Fruit fly (Drosophila melanogaster): ENCODE results near the gene Ms.

dm6 chr3R:24299148-24299547 lies 42.2 kb upstream of the Ms start:
- no peak for TF ChIP-seq CG12605 (GFP tag; IDR thresholded peaks at IDR 0.05)
- no peak for TF ChIP-seq CG9948 (tag; optimal IDR thresholded peaks at IDR 0.05)
- no peak for TF ChIP-seq D1 (tag; optimal IDR thresholded peaks at IDR 0.05)
- no peak for TF ChIP-seq CG8159 (tag; optimal IDR thresholded peaks at IDR 0.05)
- no peak for TF ChIP-seq CG4496 (GFP tag; IDR thresholded peaks at IDR 0.05)
- peak; percentile 12 for TF ChIP-seq CG13204 (GFP tag; optimal IDR thresholded peaks at IDR 0.05)
- TF ChIP-seq CG34367 (tag; optimal IDR thresholded peaks at IDR 0.05): no peak
- no peak for TF ChIP-seq CG14655 (GFP tag; optimal IDR thresholded peaks at IDR 0.05)
- TF ChIP-seq Snoo (tag; optimal IDR thresholded peaks at IDR 0.05): no peak
- no peak for TF ChIP-seq Pif1A (GFP tag; optimal IDR thresholded peaks at IDR 0.05)
